Fruit fly (Drosophila melanogaster): ENCODE results near the gene CG5731.

DNA sequence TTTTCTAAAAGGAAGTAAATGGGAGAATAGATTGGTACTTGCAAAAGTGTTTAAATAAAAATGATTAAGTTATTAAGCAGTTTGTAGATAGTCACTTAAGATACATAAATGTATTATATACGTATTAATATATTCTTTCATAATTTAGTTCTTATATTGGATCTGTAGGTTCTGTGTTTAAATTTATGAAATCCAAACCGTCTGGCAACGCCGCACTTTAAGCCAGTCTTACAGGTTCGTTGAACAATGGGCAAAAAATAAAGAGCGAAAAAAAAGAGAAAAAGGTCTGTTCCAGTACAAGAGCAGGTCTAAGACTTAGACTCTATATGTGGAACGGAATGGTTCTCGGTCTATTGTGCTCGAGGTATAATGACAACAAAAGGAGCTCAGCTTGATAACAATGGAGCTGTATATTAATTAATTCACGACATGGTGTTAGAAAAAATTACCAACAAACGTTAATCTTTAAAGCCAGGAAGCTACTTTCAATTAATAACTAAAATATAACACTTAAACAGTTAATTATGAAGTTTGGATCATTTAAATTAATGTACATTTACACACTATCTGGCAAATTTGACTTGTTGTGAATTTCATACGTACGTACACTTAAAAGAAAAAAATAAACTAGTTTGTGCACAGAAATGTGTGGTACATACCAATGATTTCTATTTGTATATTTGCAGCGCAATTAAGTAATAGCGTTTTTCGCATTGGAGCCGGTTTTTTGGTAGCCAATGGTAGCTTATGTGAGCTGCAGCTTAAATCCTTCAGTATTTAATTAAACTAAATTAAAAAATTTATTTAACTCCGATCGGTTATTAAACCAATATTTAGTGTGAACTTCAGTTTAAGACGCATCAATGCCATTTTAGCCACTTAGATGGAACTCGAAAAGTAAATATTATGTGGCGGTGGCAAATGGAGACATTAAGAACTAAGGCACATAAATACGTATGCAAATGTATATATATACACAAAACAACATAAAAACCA, at the start of gene CG5731:
- TF ChIP-seq pan (optimal IDR thresholded peaks at IDR 0.05) (no peak), usp (GFP tag; optimal IDR thresholded peaks at IDR 0.05) (no peak), Dll (optimal IDR thresholded peaks at IDR 0.05) (no peak), psq (optimal IDR thresholded peaks at IDR 0.05) (no peak)
